Worm (Caenorhabditis elegans) whole organism, early embryonic: ENCODE data around the gene C05D9.3.

Experiments used
- B0310.2 ChIP-seq: sonication (generic microtip); optimal IDR thresholded peaks from 2 replicates; lab custom pipeline; 2016; ENCODE audit warnings: mild to moderate bottlenecking, missing genetic modification characterization, missing compliant biosample characterization
- F13C5.2 ChIP-seq: sonication (generic microtip); optimal IDR thresholded peaks from 2 replicates; lab custom pipeline; 2017; ENCODE audit warnings: mild to moderate bottlenecking, missing genetic modification characterization, inconsistent platforms, missing compliant biosample characterization
- aly-1 ChIP-seq: sonication (generic microtip); optimal IDR thresholded peaks from 2 replicates; lab custom pipeline; 2016; ENCODE audit warnings: missing genetic modification characterization, missing compliant biosample characterization
- ama-1 ChIP-seq: fragments of 150-350 bp; optimal IDR thresholded peaks from 2 replicates; lab custom pipeline; 2014
- ceh-13 ChIP-seq: fragments of 200-800 bp; sonication (Bioruptor generic); optimal IDR thresholded peaks from 2 replicates; lab custom pipeline; 2018; ENCODE audit warnings: mild to moderate bottlenecking, missing genetic modification characterization, missing compliant biosample characterization
- ceh-36 ChIP-seq: sonication (generic microtip); optimal IDR thresholded peaks from 2 replicates; lab custom pipeline; 2016; ENCODE audit warnings: missing genetic modification characterization, inconsistent platforms, missing compliant biosample characterization
- ets-7 ChIP-seq: sonication (generic microtip); optimal IDR thresholded peaks from 2 replicates; lab custom pipeline; 2016; ENCODE audit warnings: missing genotype, missing genetic modification characterization, missing compliant biosample characterization
- flt-1 ChIP-seq: fragments of 200-800 bp; sonication (Bioruptor generic); IDR thresholded peaks from 2 replicates; pipeline ENCODE4 v1.3.6; 2022; ENCODE audit warnings: missing genetic modification characterization, missing compliant biosample characterization
- hmbx-1 ChIP-seq: sonication (generic microtip); optimal IDR thresholded peaks from 2 replicates; lab custom pipeline; 2016; ENCODE audit warnings: mild to moderate bottlenecking, missing genetic modification characterization, missing compliant biosample characterization
- hmg-4 ChIP-seq: fragments of 200-800 bp; sonication (Bioruptor generic); optimal IDR thresholded peaks from 2 replicates; lab custom pipeline; 2018; ENCODE audit warnings: mild to moderate bottlenecking, missing genetic modification characterization, missing compliant biosample characterization
- hnd-1 ChIP-seq: sonication (generic microtip); optimal IDR thresholded peaks from 2 replicates; lab custom pipeline; 2016; ENCODE audit warnings: missing genetic modification characterization, missing compliant biosample characterization
- pes-1 ChIP-seq: fragments of 200-800 bp; sonication (Bioruptor generic); IDR thresholded peaks from 2 replicates; pipeline ENCODE4 v1.3.6; 2022; ENCODE audit warnings: missing genetic modification reagents, missing genetic modification characterization, missing compliant biosample characterization
- scrt-1 ChIP-seq: fragments of 200-800 bp; sonication (Bioruptor generic); IDR thresholded peaks from 2 replicates; pipeline ENCODE4 v1.3.6; 2022; ENCODE audit warnings: missing genetic modification characterization, missing compliant biosample characterization
- sea-1 ChIP-seq: fragments of 200-800 bp; sonication (Bioruptor generic); conservative IDR thresholded peaks from 2 replicates; pipeline ENCODE4 v1.3.6; 2022; ENCODE audit warnings: missing genetic modification characterization, missing compliant biosample characterization
- tbx-11 ChIP-seq: fragments of 200-800 bp; sonication (Bioruptor generic); IDR thresholded peaks from 2 replicates; pipeline ENCODE4 v1.3.6; 2022; ENCODE audit warnings: missing genetic modification characterization, missing compliant biosample characterization
- tbx-37 ChIP-seq: fragments of 200-800 bp; sonication (Bioruptor generic); conservative IDR thresholded peaks from 2 replicates; pipeline ENCODE4 v1.3.6; 2022; ENCODE audit warnings: missing genetic modification reagents, missing genetic modification characterization, missing compliant biosample characterization
- tra-4 ChIP-seq: sonication (generic microtip); optimal IDR thresholded peaks from 2 replicates; lab custom pipeline; 2017; ENCODE audit warnings: missing genetic modification characterization, missing compliant biosample characterization

C05D9.3 gene

DNA sequence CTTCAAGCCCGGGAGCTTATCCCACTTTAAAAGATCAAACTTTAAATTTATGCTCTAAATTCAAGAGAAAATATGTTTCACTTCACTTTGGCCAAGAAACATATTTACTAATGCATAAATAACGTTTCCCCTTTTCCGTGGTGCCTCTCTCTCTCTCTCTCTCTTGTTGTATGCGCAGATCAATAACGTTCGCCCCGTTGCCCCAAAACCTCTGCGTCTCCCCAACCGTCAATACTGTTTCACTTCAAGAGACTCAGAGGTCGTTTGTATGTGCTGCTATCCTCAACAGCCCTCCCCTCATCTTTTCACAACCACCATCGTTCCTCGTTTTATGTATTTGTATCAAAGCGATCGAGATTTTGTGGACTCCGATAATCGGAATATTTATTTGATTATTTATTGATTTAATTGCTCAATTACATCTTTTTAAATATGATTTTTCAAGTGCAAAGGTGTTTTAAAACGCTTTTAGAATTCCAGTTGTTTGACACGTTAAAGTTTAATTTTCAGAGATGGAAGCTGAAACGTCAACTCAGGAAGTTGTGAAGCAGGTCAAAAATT, 7.9 kb upstream of the C05D9.3 start, which contains the start of gene ife-4:
ife-4 (plus strand) TSS at position 511 of the 561 bp plus-strand sequence.
- TF ChIP-seq hmg-4 (GFP tag; lab: Kevin White, UChicago) (peak; percentile 71), flt-1 (GFP tag; lab: Robert Waterston, UW) (0 out of 2 replicates have a peak, but pooled peaks have one; percentile 29), F13C5.2 (tag; lab: Kevin White, UChicago) (peak; percentile 71), ets-7 (tag; lab: Kevin White, UChicago) (no peak)

DNA sequence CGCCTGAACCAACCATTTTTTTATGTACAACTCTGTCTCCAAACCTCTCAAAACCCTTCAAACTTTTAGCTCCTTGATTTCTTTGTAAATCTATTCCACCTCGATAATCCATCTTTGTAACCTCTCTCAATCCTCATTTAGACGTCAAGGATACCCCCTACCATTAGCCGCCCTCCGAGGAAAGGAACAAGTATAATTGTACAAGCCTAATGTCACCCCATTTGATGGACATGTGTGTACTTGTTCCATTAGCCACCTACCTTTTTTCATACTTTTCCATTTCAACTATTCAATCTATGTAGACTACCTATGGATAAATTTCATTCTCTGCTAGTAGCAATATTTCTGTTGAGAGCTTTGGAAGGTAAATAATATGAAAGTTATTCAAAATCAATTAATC, 3.9 kb upstream of the C05D9.3 start, which contains the start of gene C05D9.4:
C05D9.4 (plus strand) TSS at position 301 of the 400 bp plus-strand sequence.
- TF ChIP-seq ama-1 (no peak), tbx-11 (GFP tag; lab: Robert Waterston, UW) (no peak), sea-1 (no peak), ceh-36 (tag; lab: Kevin White, UChicago) (no peak), aly-1 (no peak), hnd-1 (tag; lab: Kevin White, UChicago) (no peak), F13C5.2 (tag; lab: Kevin White, UChicago) (no peak), ets-7 (tag; lab: Kevin White, UChicago) (no peak), scrt-1 (GFP tag; lab: Robert Waterston, UW) (no peak), tbx-37 (GFP tag; lab: Robert Waterston, UW) (no peak)

DNA sequence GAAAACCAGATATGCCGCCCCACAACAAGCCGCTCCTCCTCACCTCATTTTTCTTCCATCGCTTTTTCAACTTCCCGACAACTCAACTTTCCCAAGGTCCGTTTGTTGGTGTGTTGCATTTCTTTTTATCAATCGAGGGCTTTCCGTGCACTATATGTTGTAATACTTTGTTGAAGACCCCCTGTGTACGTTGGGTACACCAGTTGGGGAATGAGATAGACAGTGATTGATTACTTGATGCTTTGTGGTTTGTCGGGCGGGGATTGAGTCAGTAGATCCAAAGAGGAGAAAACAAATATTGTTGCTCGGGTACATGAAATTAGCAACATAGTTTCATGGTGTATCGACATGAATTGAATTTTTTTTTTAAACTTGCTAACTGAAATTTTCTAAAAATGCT, 2.8 kb upstream of the C05D9.3 start:
- TF ChIP-seq tbx-37 (GFP tag; lab: Robert Waterston, UW), result no peak
- TF ChIP-seq ets-7 (tag; lab: Kevin White, UChicago), result no peak
- no peak for TF ChIP-seq pes-1 (GFP tag; lab: Robert Waterston, UW)
- no peak for TF ChIP-seq flt-1 (GFP tag; lab: Robert Waterston, UW)
- no peak for TF ChIP-seq aly-1
- TF ChIP-seq scrt-1 (GFP tag; lab: Robert Waterston, UW), result no peak
- no peak for TF ChIP-seq B0310.2 (tag; lab: Kevin White, UChicago)
- no peak for TF ChIP-seq sea-1
- no peak for TF ChIP-seq hnd-1 (tag; lab: Kevin White, UChicago)
- TF ChIP-seq F13C5.2 (tag; lab: Kevin White, UChicago), result no peak
- no peak for TF ChIP-seq ceh-13 (GFP tag; lab: Kevin White, UChicago)

DNA sequence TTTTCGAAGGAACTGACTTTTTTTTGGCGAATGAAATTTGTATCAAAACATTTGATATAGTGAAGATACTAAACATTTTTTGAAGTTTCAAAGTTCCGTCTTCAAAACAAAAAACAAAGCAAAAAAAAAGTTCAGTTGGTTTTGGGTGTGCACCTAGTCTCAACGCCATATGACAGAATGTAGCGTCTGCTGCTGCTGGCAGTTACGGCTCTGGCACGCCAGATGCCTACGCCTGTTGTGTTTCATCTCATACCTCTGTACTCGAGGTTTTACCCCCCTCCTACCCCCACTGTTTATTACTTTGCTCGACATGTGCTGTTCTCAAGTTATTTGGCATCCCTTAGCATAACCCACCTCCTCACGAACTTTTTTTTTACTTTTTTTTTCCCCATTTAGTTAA, 980 bp upstream of the C05D9.3 start:
- TF ChIP-seq ceh-36 (tag; lab: Kevin White, UChicago) (no peak), tbx-11 (GFP tag; lab: Robert Waterston, UW) (no peak), hnd-1 (tag; lab: Kevin White, UChicago) (no peak), tra-4 (tag; lab: Kevin White, UChicago) (no peak), B0310.2 (tag; lab: Kevin White, UChicago) (no peak), ama-1 (no peak), scrt-1 (GFP tag; lab: Robert Waterston, UW) (no peak), ceh-13 (GFP tag; lab: Kevin White, UChicago) (no peak), flt-1 (GFP tag; lab: Robert Waterston, UW) (no peak), tbx-37 (GFP tag; lab: Robert Waterston, UW) (no peak), hmg-4 (GFP tag; lab: Kevin White, UChicago) (no peak), ets-7 (tag; lab: Kevin White, UChicago) (no peak), hmbx-1 (no peak), pes-1 (GFP tag; lab: Robert Waterston, UW) (no peak), aly-1 (no peak), sea-1 (no peak), F13C5.2 (tag; lab: Kevin White, UChicago) (no peak)

DNA sequence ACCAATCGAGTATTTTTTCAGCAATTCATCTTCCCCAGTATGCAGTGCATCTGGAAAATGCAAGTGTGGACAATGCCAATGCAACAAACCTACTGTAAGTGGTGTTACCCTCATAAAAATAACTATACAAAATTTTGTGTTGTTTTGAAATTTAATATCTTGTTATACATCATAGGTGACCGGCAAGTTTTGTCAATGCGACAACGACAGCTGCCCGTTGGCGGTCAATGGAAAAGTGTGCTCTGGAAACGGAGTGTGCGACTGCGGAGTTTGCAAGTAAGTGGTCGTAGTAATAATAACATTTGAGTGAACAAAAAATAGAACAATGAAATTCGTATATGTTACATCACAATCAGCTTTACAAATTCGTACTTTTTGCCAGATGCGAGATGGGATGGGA, 3.5 kb downstream of the C05D9.3 start:
- TF ChIP-seq hnd-1 (tag; lab: Kevin White, UChicago) (no peak), pes-1 (GFP tag; lab: Robert Waterston, UW) (no peak), hmg-4 (GFP tag; lab: Kevin White, UChicago) (no peak), tbx-11 (GFP tag; lab: Robert Waterston, UW) (no peak), ceh-13 (GFP tag; lab: Kevin White, UChicago) (no peak), ama-1 (no peak), ets-7 (tag; lab: Kevin White, UChicago) (no peak), hmbx-1 (no peak)

DNA sequence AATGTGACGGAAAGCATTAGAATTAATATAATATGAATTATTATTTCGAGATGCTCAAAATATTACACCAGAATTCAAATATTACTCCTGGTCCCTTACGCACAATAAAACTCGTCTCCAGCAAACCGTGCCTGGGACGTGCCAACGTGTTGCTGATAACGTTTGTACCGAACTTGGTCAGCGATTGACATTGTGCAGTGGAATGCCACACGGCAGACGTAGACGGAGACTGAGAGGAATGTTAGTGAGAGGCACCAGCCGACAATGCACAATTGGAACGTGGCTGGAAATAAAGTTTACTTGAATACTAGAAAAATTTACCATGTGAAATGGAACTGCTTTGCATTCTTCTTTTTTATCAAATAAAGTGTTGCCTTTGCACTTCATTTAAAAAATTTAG, 5.5 kb downstream of the C05D9.3 start:
- TF ChIP-seq ets-7 (tag; lab: Kevin White, UChicago) (no peak), B0310.2 (tag; lab: Kevin White, UChicago) (no peak), ceh-36 (tag; lab: Kevin White, UChicago) (no peak), flt-1 (GFP tag; lab: Robert Waterston, UW) (no peak), sea-1 (no peak), tra-4 (tag; lab: Kevin White, UChicago) (no peak), hmbx-1 (no peak), ceh-13 (GFP tag; lab: Kevin White, UChicago) (no peak), ama-1 (no peak), aly-1 (no peak)

DNA sequence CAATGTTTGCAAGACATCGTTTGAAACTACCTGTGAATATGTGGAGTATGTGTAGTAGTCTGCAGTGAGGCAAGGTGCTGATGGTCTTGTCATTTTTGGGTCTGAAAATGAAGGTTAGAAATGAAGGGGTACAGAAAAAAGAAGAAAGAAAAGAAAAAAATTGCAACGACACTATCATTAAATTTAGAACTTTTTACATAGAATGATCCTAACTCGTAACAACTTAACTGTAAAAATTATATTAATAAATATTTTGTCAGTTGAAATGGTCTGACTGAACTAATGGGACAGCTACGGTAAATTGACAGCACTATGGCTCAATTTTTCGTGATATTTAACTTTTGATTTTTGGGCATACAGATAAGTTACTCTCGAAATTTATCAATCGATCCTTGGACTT, 7.6 kb downstream of the C05D9.3 start, which contains the start of gene C05D9.7:
C05D9.7 (minus strand) TSS at position 101 of the 400 bp plus-strand sequence.
- no peak for TF ChIP-seq pes-1 (GFP tag; lab: Robert Waterston, UW)

DNA sequence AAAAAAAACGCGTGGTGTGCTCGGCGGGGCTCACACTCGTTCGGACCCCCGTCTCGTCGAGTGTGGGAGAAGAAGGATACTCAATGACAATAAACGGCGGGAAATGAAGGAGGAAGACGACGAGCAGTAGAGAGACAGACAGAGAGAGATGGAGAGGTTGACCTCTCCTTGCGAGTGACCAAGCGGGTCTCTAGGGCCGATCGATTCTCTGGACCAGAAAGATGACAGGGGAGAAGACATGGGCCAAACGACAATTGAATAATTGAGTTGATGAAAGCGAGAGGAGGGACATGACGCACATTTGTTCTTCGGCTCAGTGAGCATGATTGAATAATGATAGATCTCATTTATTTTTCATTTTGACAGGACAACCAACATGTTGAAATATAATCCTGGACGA, 8.6 kb downstream of the C05D9.3 start:
- TF ChIP-seq B0310.2 (tag; lab: Kevin White, UChicago) (no peak), tbx-37 (GFP tag; lab: Robert Waterston, UW) (no peak), sea-1 (no peak), ceh-36 (tag; lab: Kevin White, UChicago) (no peak), pes-1 (GFP tag; lab: Robert Waterston, UW) (no peak), flt-1 (GFP tag; lab: Robert Waterston, UW) (peak; percentile 19; the same call in 1 of the 2 replicates), ceh-13 (GFP tag; lab: Kevin White, UChicago) (no peak), ets-7 (tag; lab: Kevin White, UChicago) (no peak), hmbx-1 (no peak), tra-4 (tag; lab: Kevin White, UChicago) (no peak), hmg-4 (GFP tag; lab: Kevin White, UChicago) (peak; percentile 76), ama-1 (no peak), F13C5.2 (tag; lab: Kevin White, UChicago) (peak; percentile 54), scrt-1 (GFP tag; lab: Robert Waterston, UW) (0 out of 2 replicates have a peak, but pooled peaks have one; percentile 49), aly-1 (peak; percentile 72), tbx-11 (GFP tag; lab: Robert Waterston, UW) (no peak), hnd-1 (tag; lab: Kevin White, UChicago) (no peak)
